Fruit fly (Drosophila melanogaster): ENCODE results near the gene hydra.

Gene hydra

DNA sequence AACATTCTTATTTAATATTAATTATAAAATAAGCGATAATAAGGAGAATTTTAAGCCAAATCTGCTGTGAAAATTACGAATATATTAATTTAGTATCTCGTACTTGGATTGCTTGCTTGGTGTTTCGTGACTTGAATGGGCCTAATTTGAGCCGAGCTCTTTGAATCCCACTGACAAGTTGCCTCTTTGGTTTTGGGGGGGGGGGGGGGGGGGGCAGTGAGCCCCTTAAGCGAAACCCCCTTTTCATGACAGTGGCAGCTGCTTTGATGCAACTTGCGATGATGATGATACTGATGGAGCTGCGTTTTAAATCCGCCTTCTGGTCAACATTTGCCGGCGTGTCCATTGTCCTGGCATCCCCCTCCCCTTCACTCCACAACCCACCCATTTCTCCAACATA is 27.5 kb upstream of the hydra start:
- TF ChIP-seq Hr83 (GFP tag; optimal IDR thresholded peaks at IDR 0.05; ENCODE audit: poor library complexity, severe bottlenecking) (no peak), Dfd (GFP tag; optimal IDR thresholded peaks at IDR 0.05) (peak; percentile 66)

DNA sequence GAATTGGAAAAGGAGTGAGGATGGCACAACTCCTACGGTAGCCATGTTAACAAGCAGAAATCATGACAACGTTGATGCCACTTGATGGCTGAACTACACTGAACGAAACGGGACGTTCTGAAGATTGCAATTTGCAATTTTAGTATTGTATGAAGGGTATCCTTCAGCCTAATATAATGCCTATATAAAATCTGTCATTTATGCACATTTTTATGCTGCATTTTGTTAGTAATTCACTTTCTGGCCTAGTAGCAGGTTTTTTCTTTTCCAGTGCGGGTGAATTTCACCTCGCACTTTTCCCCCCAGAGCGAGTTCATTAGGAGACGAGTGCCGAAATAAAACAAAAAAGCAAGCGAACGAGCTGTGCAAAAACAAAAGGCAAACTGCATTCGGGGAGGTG is 26.0 kb upstream of the hydra start:
- TF ChIP-seq Myc (optimal IDR thresholded peaks at IDR 0.05) (no peak), sage (GFP tag; optimal IDR thresholded peaks at IDR 0.05) (no peak), Rel (GFP tag; optimal IDR thresholded peaks at IDR 0.05) (no peak), Rel (tag; optimal IDR thresholded peaks at IDR 0.05) (no peak), Jra (GFP tag; optimal IDR thresholded peaks at IDR 0.05) (no peak), woc (GFP tag; optimal IDR thresholded peaks at IDR 0.05) (no peak)

DNA sequence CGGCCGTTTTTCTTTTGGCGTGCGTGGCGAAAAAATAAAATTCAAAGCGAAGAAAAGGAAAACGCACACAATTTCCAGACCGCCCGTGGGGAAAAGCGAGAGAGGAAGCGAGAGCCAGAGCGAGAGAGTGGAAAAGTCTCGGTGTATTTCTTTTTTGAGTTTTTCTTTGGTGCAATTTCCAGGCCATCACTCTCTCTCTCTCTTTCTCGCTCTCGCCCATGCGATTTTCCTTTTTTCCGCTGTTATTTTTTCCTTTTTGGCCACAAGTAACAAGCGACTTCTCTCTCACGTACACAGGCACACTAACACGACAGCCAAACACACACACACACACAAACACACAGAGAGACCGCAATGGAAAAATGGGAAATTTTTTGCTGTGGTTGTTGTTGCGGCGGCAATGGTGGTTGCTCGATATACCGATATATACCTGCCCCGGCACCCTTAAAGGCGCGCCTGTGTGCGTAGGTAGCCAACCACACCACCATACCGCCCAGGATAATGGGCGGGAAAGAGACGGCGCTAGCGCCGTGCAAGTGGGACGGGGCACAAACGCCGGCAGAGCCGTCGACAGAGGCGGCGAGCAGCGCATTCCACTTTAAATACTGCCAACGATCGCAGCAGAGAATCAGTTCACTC is 17.1 kb upstream of the hydra start:
- TF ChIP-seq Sp1 (GFP tag; optimal IDR thresholded peaks at IDR 0.05) (no peak), dsf (GFP tag; optimal IDR thresholded peaks at IDR 0.05; ENCODE audit: borderline replicate concordance) (no peak), CrebA (GFP tag; optimal IDR thresholded peaks at IDR 0.05; ENCODE audit: borderline replicate concordance) (no peak), dmrt93B (GFP tag; optimal IDR thresholded peaks at IDR 0.05) (no peak), Dif (GFP tag; optimal IDR thresholded peaks at IDR 0.05; ENCODE audit: partially characterized antibody) (no peak), CG9705 (GFP tag; optimal IDR thresholded peaks at IDR 0.05) (no peak), br (GFP tag; optimal IDR thresholded peaks at IDR 0.05) (no peak), sage (GFP tag; optimal IDR thresholded peaks at IDR 0.05) (no peak), Hnf4 (GFP tag; optimal IDR thresholded peaks at IDR 0.05) (no peak), Rel (GFP tag; optimal IDR thresholded peaks at IDR 0.05) (no peak), Rel (tag; optimal IDR thresholded peaks at IDR 0.05) (no peak), Dfd (GFP tag; optimal IDR thresholded peaks at IDR 0.05) (no peak), CG32264 (GFP tag; optimal IDR thresholded peaks at IDR 0.05) (no peak), lola (GFP tag; optimal IDR thresholded peaks at IDR 0.05) (no peak)

DNA sequence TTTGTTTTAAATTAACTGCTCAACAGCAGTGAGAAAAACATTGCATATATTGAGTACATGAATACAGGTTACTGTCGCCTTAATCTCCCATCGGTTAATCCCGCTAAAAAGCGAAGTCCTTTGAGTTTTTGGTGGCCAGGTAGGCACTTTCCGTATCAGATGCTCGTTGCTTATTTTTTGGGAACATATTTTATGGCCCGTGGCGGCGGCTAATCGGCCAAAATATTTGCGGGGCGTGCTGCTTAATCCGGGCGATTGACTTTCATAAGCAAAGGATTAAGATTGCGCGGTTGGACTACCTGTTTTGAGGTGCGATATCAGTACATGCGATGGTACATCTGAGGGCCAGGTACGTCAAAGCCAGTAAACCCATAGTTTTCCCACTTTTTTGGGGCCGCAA is 14.3 kb upstream of the hydra start:
- TF ChIP-seq sage (GFP tag; optimal IDR thresholded peaks at IDR 0.05) (no peak), rgr (GFP tag; optimal IDR thresholded peaks at IDR 0.05) (no peak), tai (GFP tag; optimal IDR thresholded peaks at IDR 0.05) (no peak), ey (GFP tag; optimal IDR thresholded peaks at IDR 0.05) (no peak), woc (GFP tag; optimal IDR thresholded peaks at IDR 0.05) (no peak), psq (GFP tag; optimal IDR thresholded peaks at IDR 0.05) (no peak), Rel (GFP tag; optimal IDR thresholded peaks at IDR 0.05) (no peak), Rel (tag; optimal IDR thresholded peaks at IDR 0.05) (no peak), sv (GFP tag; optimal IDR thresholded peaks at IDR 0.05) (no peak), fru (GFP tag; optimal IDR thresholded peaks at IDR 0.05) (no peak), CG9705 (GFP tag; optimal IDR thresholded peaks at IDR 0.05) (no peak), dsf (GFP tag; optimal IDR thresholded peaks at IDR 0.05; ENCODE audit: borderline replicate concordance) (no peak), foxo (GFP tag; optimal IDR thresholded peaks at IDR 0.05) (no peak), N (GFP tag; optimal IDR thresholded peaks at IDR 0.05) (no peak), OdsH (GFP tag; optimal IDR thresholded peaks at IDR 0.05) (no peak), pan (optimal IDR thresholded peaks at IDR 0.05) (no peak)

DNA sequence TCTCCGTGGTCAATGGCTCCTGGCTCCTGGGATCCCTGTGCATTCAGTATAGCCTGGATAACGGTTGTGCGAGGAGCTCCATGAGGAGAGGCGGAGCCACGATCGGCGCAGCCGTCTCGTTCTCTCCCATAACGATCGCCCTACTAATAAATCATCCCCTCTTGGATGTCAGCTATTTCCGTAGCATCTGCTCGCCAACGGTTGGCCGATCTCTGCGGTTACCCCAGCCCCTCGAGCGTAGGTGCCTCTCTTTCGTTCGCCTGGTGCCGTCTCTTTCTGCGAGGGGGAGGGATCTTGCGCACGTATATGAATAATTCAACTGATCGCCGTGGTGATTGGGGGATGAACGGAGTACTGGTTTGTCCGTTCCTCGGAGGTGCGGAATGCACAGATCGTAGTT is 13.6 kb upstream of the hydra start, which contains the start of gene run:
Gene run (plus strand): TSS at position 217 of the 400 bp plus-strand sequence.
- TF ChIP-seq rgr (GFP tag; optimal IDR thresholded peaks at IDR 0.05) (no peak), brk (GFP tag; optimal IDR thresholded peaks at IDR 0.05) (no peak), pan (optimal IDR thresholded peaks at IDR 0.05) (no peak), fru (GFP tag; optimal IDR thresholded peaks at IDR 0.05) (no peak), sage (GFP tag; optimal IDR thresholded peaks at IDR 0.05) (no peak), Abd-B (GFP tag; optimal IDR thresholded peaks at IDR 0.05) (no peak), Mio (GFP tag; optimal IDR thresholded peaks at IDR 0.05) (no peak), dsf (GFP tag; optimal IDR thresholded peaks at IDR 0.05; ENCODE audit: borderline replicate concordance) (no peak), lola (GFP tag; optimal IDR thresholded peaks at IDR 0.05) (no peak), br (GFP tag; optimal IDR thresholded peaks at IDR 0.05) (no peak), CrebA (GFP tag; optimal IDR thresholded peaks at IDR 0.05; ENCODE audit: borderline replicate concordance) (no peak), jim (GFP tag; optimal IDR thresholded peaks at IDR 0.05) (no peak), h (GFP tag; optimal IDR thresholded peaks at IDR 0.05) (no peak), dl (GFP tag; optimal IDR thresholded peaks at IDR 0.05; ENCODE audit: insufficient read depth in 1 of 2, partially characterized antibody in 2 of 2) (no peak)

Measured in whole organism, wandering third instar larva.